Worm (Caenorhabditis elegans): ENCODE measurements around the gene C03H5.6.

C03H5.6 gene

ce11 chrII:385957-386356, 13.3 kb downstream of the C03H5.6 start, which contains the start of gene C03H5.3:
C03H5.3 (plus strand) TSS chrII:386088.
- TF ChIP-seq nhr-237 (tag; optimal IDR thresholded peaks at IDR 0.05) (no peak), skn-1 (tag; optimal IDR thresholded peaks at IDR 0.05) (no peak), C34F6.9 (tag; optimal IDR thresholded peaks at IDR 0.05) (peak; percentile 68), F13H6.1 (tag; optimal IDR thresholded peaks at IDR 0.05) (peak; percentile 39), snpc-4 (tag; optimal IDR thresholded peaks at IDR 0.05) (no peak), unc-55 (GFP tag; optimal IDR thresholded peaks at IDR 0.05) (peak; percentile 75), lsy-2 (tag; optimal IDR thresholded peaks at IDR 0.05) (peak; percentile 62 to 70), gmeb-1 (tag; optimal IDR thresholded peaks at IDR 0.05) (peak; percentile 93), sma-3 (GFP tag; optimal IDR thresholded peaks at IDR 0.05) (peak; percentile 26), nhr-12 (tag; optimal IDR thresholded peaks at IDR 0.05) (no peak), nhr-129 (tag; optimal IDR thresholded peaks at IDR 0.05) (peak; percentile 15), Y55F3AM.14 (GFP tag; optimal IDR thresholded peaks at IDR 0.05) (no peak)

ce11 chrII:385258-385657, 14.0 kb downstream of the C03H5.6 start, which contains the start of gene C03H5.5:
C03H5.5 (minus strand) TSS chrII:385358.
- TF ChIP-seq ztf-4 (tag; optimal IDR thresholded peaks at IDR 0.05) (no peak), Y55F3AM.14 (GFP tag; optimal IDR thresholded peaks at IDR 0.05) (no peak), dmd-4 (tag; optimal IDR thresholded peaks at IDR 0.05) (no peak)

ce11 chrII:379935-380334, 19.3 kb downstream of the C03H5.6 start, which contains the start of gene C03H5.7:
C03H5.7 (plus strand) TSS chrII:380235.
- no peak for TF ChIP-seq ceh-82 (tag; optimal IDR thresholded peaks at IDR 0.05)
- TF ChIP-seq nhr-10 (tag; optimal IDR thresholded peaks at IDR 0.05), result no peak
- no peak for TF ChIP-seq peb-1 (tag; optimal IDR thresholded peaks at IDR 0.05)
- no peak for TF ChIP-seq gmeb-1 (tag; optimal IDR thresholded peaks at IDR 0.05)
- TF ChIP-seq R02D3.7 (tag; optimal IDR thresholded peaks at IDR 0.05), result no peak
- no peak for TF ChIP-seq nhr-21 (tag; optimal IDR thresholded peaks at IDR 0.05)
- no peak for TF ChIP-seq mbf-1 (tag; optimal IDR thresholded peaks at IDR 0.05)
- TF ChIP-seq nhr-11 (tag; optimal IDR thresholded peaks at IDR 0.05), result no peak
- TF ChIP-seq fos-1 (tag; optimal IDR thresholded peaks at IDR 0.05), result no peak
- no peak for TF ChIP-seq ama-1 (optimal IDR thresholded peaks at IDR 0.05)
- TF ChIP-seq nhr-77 (tag; optimal IDR thresholded peaks at IDR 0.05), result no peak
- no peak for TF ChIP-seq unc-39 (tag; optimal IDR thresholded peaks at IDR 0.05)
- no peak for TF ChIP-seq nhr-237 (tag; optimal IDR thresholded peaks at IDR 0.05)
- no peak for TF ChIP-seq sma-3 (GFP tag; optimal IDR thresholded peaks at IDR 0.05)

ce11 chrII:378351-378750, 20.9 kb downstream of the C03H5.6 start, which contains the start of gene C03H5.9:
C03H5.9 (plus strand) TSS chrII:378651.
- TF ChIP-seq nhr-237 (tag; optimal IDR thresholded peaks at IDR 0.05), result no peak
- no peak for TF ChIP-seq zag-1 (tag; optimal IDR thresholded peaks at IDR 0.05)
- TF ChIP-seq blmp-1 (tag; optimal IDR thresholded peaks at IDR 0.05; ENCODE audit: insufficient read depth), result no peak
- no peak for TF ChIP-seq sma-3 (GFP tag; optimal IDR thresholded peaks at IDR 0.05)
- TF ChIP-seq nhr-21 (tag; optimal IDR thresholded peaks at IDR 0.05), result no peak
- no peak for TF ChIP-seq gmeb-1 (tag; optimal IDR thresholded peaks at IDR 0.05)
- no peak for TF ChIP-seq lin-13 (GFP tag; optimal IDR thresholded peaks at IDR 0.05)
- TF ChIP-seq lin-39 (tag; optimal IDR thresholded peaks at IDR 0.05), result no peak

ce11 chrII:374950-375349, 24.3 kb downstream of the C03H5.6 start, which contains the start of gene C03H5.4:
C03H5.4 (plus strand) TSS chrII:375250.
- no peak for TF ChIP-seq gmeb-1 (tag; optimal IDR thresholded peaks at IDR 0.05)
- TF ChIP-seq nhr-237 (tag; optimal IDR thresholded peaks at IDR 0.05), result no peak
- TF ChIP-seq unc-39 (tag; optimal IDR thresholded peaks at IDR 0.05), result no peak
- TF ChIP-seq peb-1 (tag; optimal IDR thresholded peaks at IDR 0.05), result no peak
- TF ChIP-seq ama-1 (optimal IDR thresholded peaks at IDR 0.05), result no peak
- TF ChIP-seq mab-5 (tag; optimal IDR thresholded peaks at IDR 0.05), result no peak
- TF ChIP-seq alr-1 (tag; optimal IDR thresholded peaks at IDR 0.05), result no peak
- TF ChIP-seq sma-9 (GFP tag; optimal IDR thresholded peaks at IDR 0.05), result no peak
- no peak for TF ChIP-seq sma-9 (tag; optimal IDR thresholded peaks at IDR 0.05)
- no peak for TF ChIP-seq dmd-4 (tag; optimal IDR thresholded peaks at IDR 0.05)
- no peak for TF ChIP-seq lin-39 (tag; optimal IDR thresholded peaks at IDR 0.05)
- no peak for TF ChIP-seq nhr-77 (tag; optimal IDR thresholded peaks at IDR 0.05)
- no peak for TF ChIP-seq nhr-10 (tag; optimal IDR thresholded peaks at IDR 0.05)
- no peak for TF ChIP-seq nhr-129 (tag; optimal IDR thresholded peaks at IDR 0.05)
- TF ChIP-seq F13H6.1 (tag; optimal IDR thresholded peaks at IDR 0.05), result no peak
- no peak for TF ChIP-seq ztf-1 (GFP tag; conservative IDR thresholded peaks at IDR 0.05)
- no peak for TF ChIP-seq aly-2 (tag; optimal IDR thresholded peaks at IDR 0.05)
